Fruit fly (Drosophila melanogaster): ENCODE measurements around the gene CrebA.

CrebA gene

DNA sequence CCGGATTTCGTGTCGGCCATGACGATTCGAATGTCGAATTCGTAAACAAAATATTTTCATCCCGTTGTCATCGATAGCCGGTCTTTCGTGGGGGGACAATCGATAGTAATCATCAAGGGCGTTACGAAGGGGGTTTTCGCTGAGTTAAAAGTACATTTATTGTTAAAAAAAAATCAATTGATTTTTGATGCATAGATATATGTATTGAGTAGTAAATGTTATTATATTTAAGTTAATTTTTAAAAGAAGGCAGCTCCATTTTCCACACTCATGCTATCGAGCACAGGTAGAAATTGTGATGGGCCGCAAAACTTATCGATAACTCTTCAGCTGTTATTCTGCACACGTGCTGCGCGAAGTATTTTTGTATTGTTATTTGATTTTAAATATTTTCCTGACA, 45.3 kb downstream of the CrebA start, which contains the start of the genes mrn and CG12301 (continued):
- TF ChIP-seq CG7372 (GFP tag; IDR thresholded peaks at IDR 0.05), result peak; percentile 91
- TF ChIP-seq sc (optimal IDR thresholded peaks at IDR 0.05), result no peak
- TF ChIP-seq sc (GFP tag; optimal IDR thresholded peaks at IDR 0.05), result no peak
- peak; percentile 92 for TF ChIP-seq vnd (GFP tag; IDR thresholded peaks at IDR 0.05; ENCODE audit: partially characterized antibody)
- TF ChIP-seq grau (tag; optimal IDR thresholded peaks at IDR 0.05), result no peak
- no peak for TF ChIP-seq dimm (GFP tag; IDR thresholded peaks at IDR 0.05)
- peak; percentile 97 for TF ChIP-seq CG32772 (GFP tag; IDR thresholded peaks at IDR 0.05)
- peak; percentile 42 for TF ChIP-seq CG1647 (GFP tag; optimal IDR thresholded peaks at IDR 0.05)
- TF ChIP-seq CG4360 (GFP tag; IDR thresholded peaks at IDR 0.05), result no peak
- TF ChIP-seq B-H2 (GFP tag; optimal IDR thresholded peaks at IDR 0.05), result no peak
- peak; percentile 93 for TF ChIP-seq Ets65A (GFP tag)
- peak; percentile 56 for TF ChIP-seq Camta (GFP tag; optimal IDR thresholded peaks at IDR 0.05)
- peak; percentile 44 for TF ChIP-seq CG7786 (GFP tag; optimal IDR thresholded peaks at IDR 0.05)
- peak; percentile 90 for TF ChIP-seq CG2129 (GFP tag; IDR thresholded peaks at IDR 0.05; ENCODE audit: partially characterized antibody)
- peak; percentile 44 for TF ChIP-seq jumu (GFP tag; optimal IDR thresholded peaks at IDR 0.05)
- TF ChIP-seq schlank (tag; optimal IDR thresholded peaks at IDR 0.05), result no peak
- TF ChIP-seq Kr (GFP tag; optimal IDR thresholded peaks at IDR 0.05), result no peak
- peak; percentile 39 for TF ChIP-seq CG33557 (GFP tag; optimal IDR thresholded peaks at IDR 0.05)
- peak; percentile 96 for TF ChIP-seq CG14441 (GFP tag; IDR thresholded peaks at IDR 0.05)
- TF ChIP-seq Sox102F (GFP tag; optimal IDR thresholded peaks at IDR 0.05), result no peak
- peak; percentile 74 for TF ChIP-seq CG6689 (GFP tag; IDR thresholded peaks at IDR 0.05)
- TF ChIP-seq az2 (GFP tag; optimal IDR thresholded peaks at IDR 0.05), result peak; percentile 61
- TF ChIP-seq HLH3B (GFP tag; IDR thresholded peaks at IDR 0.05), result peak; percentile 90
- TF ChIP-seq CG18764 (GFP tag; optimal IDR thresholded peaks at IDR 0.05), result no peak
- TF ChIP-seq CG6654 (GFP tag; optimal IDR thresholded peaks at IDR 0.05), result peak; percentile 14
- no peak for TF ChIP-seq Nf-YA (GFP tag; IDR thresholded peaks at IDR 0.05)
- TF ChIP-seq gfzf (GFP tag; optimal IDR thresholded peaks at IDR 0.05), result peak; percentile 22
- peak; percentile 97 for TF ChIP-seq BEAF-32 (GFP tag; optimal IDR thresholded peaks at IDR 0.05)
- TF ChIP-seq Hsf (GFP tag; optimal IDR thresholded peaks at IDR 0.05), result peak; percentile 82
- TF ChIP-seq tgo (GFP tag; IDR thresholded peaks at IDR 0.05), result peak; percentile 94
- peak; percentile 86 for TF ChIP-seq Sry-δ (GFP tag; optimal IDR thresholded peaks at IDR 0.05)
- peak; percentile 89 for TF ChIP-seq Gug (GFP tag; IDR thresholded peaks at IDR 0.05)
- peak; percentile 19 for TF ChIP-seq CG31388 (GFP tag; optimal IDR thresholded peaks at IDR 0.05)

DNA sequence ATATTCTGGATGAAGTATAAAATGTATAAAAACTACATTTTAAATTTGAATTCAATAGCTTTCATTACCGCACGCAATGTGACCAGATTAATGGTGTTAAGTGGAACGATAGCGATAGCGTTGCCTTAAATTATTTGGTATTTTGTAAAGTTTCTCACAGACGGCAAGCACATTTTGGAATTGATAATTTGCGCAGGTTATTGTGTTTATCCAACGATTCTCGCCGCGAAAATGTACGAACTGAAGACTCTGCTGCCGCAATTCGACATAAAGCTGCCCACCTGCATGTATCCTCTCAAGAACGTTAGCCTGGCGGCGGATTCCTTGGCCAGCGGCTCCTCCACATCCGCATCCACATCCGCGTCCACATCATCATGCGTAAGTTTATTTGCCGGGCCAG, 48.3 kb downstream of the CrebA start, which contains the start of gene AIMP2:
Gene AIMP2, plus strand, starts transcription at position 135 of the 400 bp plus-strand sequence.
- TF ChIP-seq CkIIα-i1 (GFP tag; IDR thresholded peaks at IDR 0.05) (no peak), luna (GFP tag; optimal IDR thresholded peaks at IDR 0.05) (no peak), CG16779 (GFP tag; IDR thresholded peaks at IDR 0.05) (0 out of 2 replicates have a peak, but pooled peaks have one; percentile 29), CG12219 (GFP tag; optimal IDR thresholded peaks at IDR 0.05) (no peak), CG10462 (GFP tag; optimal IDR thresholded peaks at IDR 0.05) (no peak), Nf-YA (GFP tag; IDR thresholded peaks at IDR 0.05) (no peak), CG5245 (GFP tag; optimal IDR thresholded peaks at IDR 0.05) (no peak), E2f1 (GFP tag; IDR thresholded peaks at IDR 0.05) (no peak), CG14441 (GFP tag; IDR thresholded peaks at IDR 0.05) (no peak), tin (GFP tag; optimal IDR thresholded peaks at IDR 0.05) (no peak), Doc3 (GFP tag; IDR thresholded peaks at IDR 0.05; ENCODE audit: partially characterized antibody) (0 out of 3 replicates have a peak, but pooled peaks have one; percentile 33), CG17186 (GFP tag; optimal IDR thresholded peaks at IDR 0.05) (peak; percentile 23), bbx (GFP tag; IDR thresholded peaks at IDR 0.05; ENCODE audit: partially characterized antibody) (0 out of 2 replicates have a peak, but pooled peaks have one; percentile 50), CG4617 (GFP tag; optimal IDR thresholded peaks at IDR 0.05; ENCODE audit: borderline replicate concordance) (peak; percentile 82), Dp (GFP tag; optimal IDR thresholded peaks at IDR 0.05) (peak; percentile 83), sd (tag; optimal IDR thresholded peaks at IDR 0.05) (peak; percentile 1), Ssrp (tag; optimal IDR thresholded peaks at IDR 0.05) (no peak), CG12299 (tag; optimal IDR thresholded peaks at IDR 0.05) (no peak), CG8924 (tag; optimal IDR thresholded peaks at IDR 0.05) (no peak), pnt (GFP tag; optimal IDR thresholded peaks at IDR 0.05) (no peak), CG14710 (tag; optimal IDR thresholded peaks at IDR 0.05) (peak; percentile 18), Mrtf (GFP tag; IDR thresholded peaks at IDR 0.05) (no peak)

Measured in whole organism, embryonic.